Worm (Caenorhabditis elegans): ENCODE data around the gene lam-1.

- no peak for TF ChIP-seq ceh-9 (tag; optimal IDR thresholded peaks at IDR 0.05)
- TF ChIP-seq nfya-1 (tag; optimal IDR thresholded peaks at IDR 0.05): no peak
- no peak for TF ChIP-seq lim-6 (tag; optimal IDR thresholded peaks at IDR 0.05)
Measured at ce11 chrIV:5210606-5211005, 37.5 kb downstream of the lam-1 start.

Data from whole organism, late embryonic.